Worm (Caenorhabditis elegans) whole organism, L3 larva: ENCODE data around the gene sgn-1.

Source experiments
- R02D3.7 ChIP-seq: fragments of 150-350 bp; optimal IDR thresholded peaks from 2 replicates; lab custom pipeline; 2014; ENCODE audit warnings: missing biosample characterization, missing genetic modification characterization
- aly-2 ChIP-seq: fragments of 150-350 bp; optimal IDR thresholded peaks from 2 replicates; lab custom pipeline; 2014; ENCODE audit warnings: missing biosample characterization, missing genetic modification characterization
- ama-1 ChIP-seq: fragments of 150-350 bp; optimal IDR thresholded peaks from 2 replicates; lab custom pipeline; 2018
- ceh-16 ChIP-seq: sonication (generic microtip); optimal IDR thresholded peaks from 2 replicates; lab custom pipeline; 2017; ENCODE audit warnings: missing biosample characterization, missing genetic modification characterization
- ceh-28 ChIP-seq: fragments of 150-350 bp; optimal IDR thresholded peaks from 2 replicates; lab custom pipeline; 2014; ENCODE audit warnings: missing biosample characterization, missing genetic modification reagents, missing genetic modification characterization
- ceh-9 ChIP-seq: sonication (generic microtip); optimal IDR thresholded peaks from 2 replicates; lab custom pipeline; 2018; ENCODE audit warnings: missing biosample characterization, missing genetic modification characterization
- daf-12 ChIP-seq: fragments of 150-350 bp; optimal IDR thresholded peaks from 2 replicates; lab custom pipeline; 2014; ENCODE audit warnings: missing biosample characterization, missing genetic modification reagents, missing genetic modification characterization
- egl-27 ChIP-seq: sonication (generic microtip); optimal IDR thresholded peaks from 4 replicates; lab custom pipeline; 2017; ENCODE audit warnings: missing biosample characterization, missing genetic modification reagents, missing genetic modification characterization
- elt-1 ChIP-seq: fragments of 150-350 bp; optimal IDR thresholded peaks from 2 replicates; lab custom pipeline; 2014; ENCODE audit warnings: missing biosample characterization, missing genetic modification characterization
- elt-3 ChIP-seq, 3 experiments: fragments of 150-350 bp in 1 of 3; sonication (generic microtip) in 2 of 3; optimal IDR thresholded peaks; 2 replicates in 2 of 3; 4 replicates in 1 of 3; lab custom pipeline; 2014 to 2017; ENCODE audit warnings: missing biosample characterization in 3 of 3, missing genetic modification characterization in 3 of 3
- eor-1 ChIP-seq, 2 experiments: fragments of 150-350 bp; optimal IDR thresholded peaks; 2 replicates each; lab custom pipeline; 2014 to 2018; ENCODE audit warnings: missing biosample characterization in 2 of 2, missing genetic modification characterization in 2 of 2
- fkh-2 ChIP-seq: fragments of 150-350 bp; optimal IDR thresholded peaks from 2 replicates; lab custom pipeline; 2014; ENCODE audit warnings: missing biosample characterization, missing genetic modification reagents, missing genetic modification characterization
- jun-1 ChIP-seq: fragments of 150-350 bp; optimal IDR thresholded peaks from 2 replicates; lab custom pipeline; 2014; ENCODE audit warnings: missing biosample characterization, missing genetic modification reagents, missing genetic modification characterization
- lin-39 ChIP-seq: fragments of 150-350 bp; optimal IDR thresholded peaks from 2 replicates; lab custom pipeline; 2018; ENCODE audit warnings: missing biosample characterization, missing genetic modification reagents, missing genetic modification characterization
- lsy-12 ChIP-seq: sonication (generic microtip); optimal IDR thresholded peaks from 2 replicates; lab custom pipeline; 2016; ENCODE audit warnings: mild to moderate bottlenecking, missing genetic modification characterization, missing compliant biosample characterization
- mdl-1 ChIP-seq: fragments of 150-350 bp; optimal IDR thresholded peaks from 2 replicates; lab custom pipeline; 2014; ENCODE audit warnings: missing biosample characterization, missing genetic modification characterization
- mml-1 ChIP-seq: fragments of 150-350 bp; sonication (generic microtip); optimal IDR thresholded peaks from 3 replicates; lab custom pipeline; 2014; ENCODE audit warnings: missing biosample characterization, missing genetic modification characterization
- nfya-1 ChIP-seq: sonication (generic microtip); optimal IDR thresholded peaks from 2 replicates; lab custom pipeline; 2017; ENCODE audit warnings: missing genetic modification characterization, mild to moderate bottlenecking, missing compliant biosample characterization, antibody characterized with exemption, moderate library complexity; ENCODE audit not compliant: insufficient read depth
- nhr-12 ChIP-seq: fragments of 150-350 bp; optimal IDR thresholded peaks from 2 replicates; lab custom pipeline; 2014; ENCODE audit warnings: missing biosample characterization, missing genetic modification characterization
- nhr-23 ChIP-seq: fragments of 150-350 bp; optimal IDR thresholded peaks from 2 replicates; lab custom pipeline; 2014; ENCODE audit warnings: missing biosample characterization, missing genetic modification reagents, missing genetic modification characterization
- nhr-237 ChIP-seq: fragments of 150-350 bp; optimal IDR thresholded peaks from 2 replicates; lab custom pipeline; 2014; ENCODE audit warnings: missing biosample characterization, missing genetic modification characterization
- nhr-25 ChIP-seq: sonication (generic microtip); optimal IDR thresholded peaks from 2 replicates; lab custom pipeline; 2017; ENCODE audit warnings: missing biosample characterization, missing genetic modification characterization
- nhr-28 ChIP-seq: fragments of 150-350 bp; optimal IDR thresholded peaks from 2 replicates; lab custom pipeline; 2014; ENCODE audit warnings: missing biosample characterization, missing genetic modification characterization
- nhr-43 ChIP-seq: sonication (generic microtip); optimal IDR thresholded peaks from 2 replicates; lab custom pipeline; 2016; ENCODE audit warnings: mild to moderate bottlenecking, missing genetic modification characterization, missing compliant biosample characterization; ENCODE audit not compliant: poor library complexity, severe bottlenecking
- nhr-76 ChIP-seq: fragments of 150-350 bp; sonication (generic microtip); optimal IDR thresholded peaks from 5 replicates; lab custom pipeline; 2014; ENCODE audit warnings: missing biosample characterization, missing genetic modification characterization
- nhr-77 ChIP-seq: fragments of 150-350 bp; optimal IDR thresholded peaks from 2 replicates; lab custom pipeline; 2014; ENCODE audit warnings: missing biosample characterization, missing genetic modification characterization
- pha-4 ChIP-seq: fragments of 150-350 bp; optimal IDR thresholded peaks from 2 replicates; lab custom pipeline; 2014; ENCODE audit warnings: missing biosample characterization, missing genetic modification reagents, missing genetic modification characterization
- pqm-1 ChIP-seq: fragments of 150-350 bp; optimal IDR thresholded peaks from 2 replicates; lab custom pipeline; 2017; ENCODE audit warnings: missing biosample characterization, missing genetic modification characterization, inconsistent platforms
- sea-2 ChIP-seq: fragments of 150-350 bp; sonication (generic microtip); optimal IDR thresholded peaks from 4 replicates; lab custom pipeline; 2014; ENCODE audit warnings: missing biosample characterization, missing genetic modification reagents, missing genetic modification characterization
- skn-1 ChIP-seq: fragments of 150-350 bp; optimal IDR thresholded peaks from 2 replicates; lab custom pipeline; 2014; ENCODE audit warnings: missing biosample characterization, missing genetic modification characterization
- tbx-2 ChIP-seq: sonication (generic microtip); optimal IDR thresholded peaks from 2 replicates; lab custom pipeline; 2016; ENCODE audit warnings: mild to moderate bottlenecking, missing genetic modification characterization, missing compliant biosample characterization
- unc-39 ChIP-seq: sonication (generic microtip); optimal IDR thresholded peaks from 4 replicates; lab custom pipeline; 2017; ENCODE audit warnings: missing biosample characterization, missing genetic modification characterization
- unc-62 ChIP-seq: fragments of 150-350 bp; sonication (generic microtip); optimal IDR thresholded peaks from 4 replicates; lab custom pipeline; 2014; ENCODE audit warnings: missing biosample characterization, missing genetic modification reagents, missing genetic modification characterization
- ztf-11 ChIP-seq: fragments of 150-350 bp; optimal IDR thresholded peaks from 2 replicates; lab custom pipeline; 2014; ENCODE audit warnings: missing biosample characterization, missing genetic modification characterization
- ztf-4 ChIP-seq: fragments of 150-350 bp; optimal IDR thresholded peaks from 2 replicates; lab custom pipeline; 2014; ENCODE audit warnings: missing biosample characterization, missing genetic modification characterization

sgn-1 gene

DNA sequence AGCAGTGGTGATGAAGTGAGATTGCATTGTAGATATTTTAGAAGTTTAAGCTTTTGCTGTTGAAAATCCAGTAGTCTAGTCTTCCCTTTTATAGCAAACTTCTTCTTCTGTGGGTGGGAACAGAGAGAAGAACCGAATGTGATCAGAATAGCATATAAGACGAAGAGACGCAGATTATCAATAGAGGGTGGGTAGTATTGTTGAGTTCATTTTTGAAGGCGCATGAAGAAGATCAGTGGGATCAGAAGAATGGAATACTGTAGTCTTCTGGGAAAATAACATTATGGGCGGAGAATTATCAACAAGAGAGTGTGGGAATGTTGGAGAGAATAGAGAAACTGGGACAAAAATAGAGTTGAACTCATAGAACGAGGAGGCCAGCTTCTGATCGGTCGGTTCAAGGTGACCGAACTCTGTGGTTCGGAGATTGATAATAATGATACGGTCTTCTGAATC lies 37.7 kb upstream of the sgn-1 start, which contains the start of gene F46C5.1:
Gene F46C5.1, minus strand, starts transcription at position 51 of the 456 bp plus-strand sequence.
- TF ChIP-seq nhr-43, result peak; percentile 48
- peak; percentile 16 for TF ChIP-seq nfya-1
- TF ChIP-seq skn-1 (tag; lab: Kevin White, UChicago), result no peak
- TF ChIP-seq, all 47 proteins: peak for 2

DNA sequence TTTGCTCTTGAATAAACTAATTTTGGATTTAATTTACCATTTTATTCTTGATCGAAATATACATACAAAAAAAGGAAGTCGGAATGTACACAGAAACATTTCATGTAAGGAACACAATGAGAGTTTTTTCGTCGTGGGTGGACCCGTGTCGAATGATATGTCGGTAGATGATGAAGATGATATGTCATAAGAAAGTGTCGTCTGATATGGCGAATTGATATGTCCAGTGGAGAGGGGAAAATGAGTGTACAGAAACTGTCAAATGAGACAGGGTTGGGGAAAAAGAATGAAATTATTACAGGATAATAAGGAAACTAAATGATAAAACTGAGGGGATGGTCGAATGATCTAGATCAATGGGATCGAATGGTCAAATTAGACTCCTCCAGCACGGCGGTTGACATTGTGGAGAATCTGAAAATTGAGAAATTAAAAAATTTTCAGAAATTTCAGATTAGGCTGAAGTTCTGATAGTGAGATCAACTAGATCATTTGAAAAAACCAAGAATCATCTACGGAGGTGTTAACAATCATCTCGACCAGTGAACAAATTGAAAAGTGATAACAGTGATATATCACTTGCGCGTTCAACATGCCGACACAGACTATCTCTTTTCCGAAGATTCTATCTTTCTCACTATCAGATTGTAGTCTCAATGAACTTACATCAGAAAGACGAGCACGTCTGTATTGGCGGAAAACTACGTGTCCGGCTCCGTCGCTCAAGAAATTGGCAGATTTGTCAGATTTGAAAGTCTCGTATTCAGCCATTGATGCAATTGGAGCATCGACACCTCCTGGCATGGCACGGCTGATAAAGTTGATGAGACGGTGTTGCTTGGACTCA lies 36.9 kb upstream of the sgn-1 start:
- TF ChIP-seq lsy-12 (tag; lab: Kevin White, UChicago) (peak; percentile 25), ztf-4 (peak; percentile 57), ceh-16 (tag; lab: Kevin White, UChicago) (peak; percentile 31), unc-62 (peak; percentile 14), jun-1 (tag; lab: Kevin White, UChicago) (peak; percentile 40), mdl-1 (tag; lab: Kevin White, UChicago) (no peak), nhr-28 (tag; lab: Kevin White, UChicago) (no peak), nhr-25 (tag; lab: Kevin White, UChicago) (peak; percentile 63), egl-27 (tag; lab: Kevin White, UChicago) (no peak), daf-12 (tag; lab: Kevin White, UChicago) (no peak), elt-3 (tag; optimal IDR thresholded peaks at IDR 0.05; lab: Kevin White, UChicago) (peak in 1 of 3 experiments; percentile 71), unc-39 (tag; lab: Kevin White, UChicago) (no peak), pqm-1 (tag; lab: Kevin White, UChicago) (no peak), ama-1 (lab: Kevin White, UChicago) (peak; percentile 99), elt-1 (tag; lab: Kevin White, UChicago) (no peak), nhr-23 (tag; lab: Kevin White, UChicago) (peak; percentile 25), fkh-2 (tag; lab: Kevin White, UChicago) (no peak), R02D3.7 (no peak), nhr-43 (peak; percentile 84)

- no peak for TF ChIP-seq ceh-16 (tag; lab: Kevin White, UChicago)
- no peak for TF ChIP-seq aly-2 (tag; lab: Kevin White, UChicago)
- TF ChIP-seq nhr-28 (tag; lab: Kevin White, UChicago), result peak; percentile 9
- no peak for TF ChIP-seq ceh-9 (tag; lab: Kevin White, UChicago)
- no peak for TF ChIP-seq sea-2 (GFP tag; lab: Kevin White, UChicago)
- TF ChIP-seq nfya-1, result no peak
- no peak for TF ChIP-seq pha-4
- TF ChIP-seq nhr-25 (tag; lab: Kevin White, UChicago), result peak; percentile 49
- no peak for TF ChIP-seq mml-1
- no peak for TF ChIP-seq mdl-1 (tag; lab: Kevin White, UChicago)
- no peak for TF ChIP-seq ceh-28 (tag; lab: Kevin White, UChicago)
- no peak for TF ChIP-seq egl-27 (tag; lab: Kevin White, UChicago)
- no peak for TF ChIP-seq tbx-2 (tag; lab: Kevin White, UChicago)
- TF ChIP-seq ama-1 (lab: Kevin White, UChicago), result no peak
- peak; percentile 69 for TF ChIP-seq nhr-23 (tag; lab: Kevin White, UChicago)
- TF ChIP-seq nhr-43, result peak; percentile 88
These were observed 35.8 kb upstream of the sgn-1 start, which contains the start of gene F46C5.10 for ce11 chrII:8818978-8819896. Gene F46C5.10, minus strand, starts transcription at chrII:8819028.

- TF ChIP-seq egl-27 (tag; lab: Kevin White, UChicago) (peak; percentile 35), unc-39 (tag; lab: Kevin White, UChicago) (no peak), elt-1 (tag; lab: Kevin White, UChicago) (no peak), nhr-76 (tag; lab: Kevin White, UChicago) (no peak), pha-4 (no peak), nhr-12 (no peak), jun-1 (tag; lab: Kevin White, UChicago) (no peak), nhr-77 (tag; lab: Kevin White, UChicago) (no peak), sea-2 (GFP tag; lab: Kevin White, UChicago) (no peak), nhr-43 (peak; percentile 98), unc-62 (no peak), eor-1 (tag; optimal IDR thresholded peaks at IDR 0.05; lab: Kevin White, UChicago) (no peak), nhr-237 (tag; lab: Kevin White, UChicago) (no peak), nhr-23 (tag; lab: Kevin White, UChicago) (peak; percentile 70), tbx-2 (tag; lab: Kevin White, UChicago) (peak; percentile 8), pqm-1 (tag; lab: Kevin White, UChicago) (no peak), ceh-9 (tag; lab: Kevin White, UChicago) (no peak), ztf-11 (no peak), nfya-1 (no peak), elt-3 (tag; optimal IDR thresholded peaks at IDR 0.05; lab: Kevin White, UChicago) (peak in 2 of 3 experiments; percentile 39 to 62), ama-1 (lab: Kevin White, UChicago) (peak; percentile 68), mml-1 (no peak), nhr-25 (tag; lab: Kevin White, UChicago) (peak; percentile 87), mdl-1 (tag; lab: Kevin White, UChicago) (peak; percentile 27), lin-39 (tag; lab: Kevin White, UChicago) (no peak)
These were observed 34.8 kb upstream of the sgn-1 start for ce11 chrII:8818257-8818656.
